Worm (Caenorhabditis elegans) whole organism, L4/young adult: ENCODE data around the gene dgk-5.
A peak's percentile ranks its signal among the peaks of the same experiment; 100 is the strongest.

ENCODE experiments used
- W03F9.2 ChIP-seq: fragments of 150-350 bp; optimal IDR thresholded peaks from 2 replicates; lab custom pipeline; 2014; ENCODE audit warnings: missing biosample characterization, missing genetic modification characterization
- dao-5 ChIP-seq: sonication (generic microtip); optimal IDR thresholded peaks from 2 replicates; lab custom pipeline; 2016; ENCODE audit warnings: missing genotype, missing genetic modification characterization, moderate library complexity, missing compliant biosample characterization
- him-1 ChIP-seq: sonication (generic microtip); optimal IDR thresholded peaks from 2 replicates; lab custom pipeline; 2016; ENCODE audit warnings: missing genotype, missing genetic modification reagents, missing genetic modification characterization, missing compliant biosample characterization

Gene dgk-5

DNA sequence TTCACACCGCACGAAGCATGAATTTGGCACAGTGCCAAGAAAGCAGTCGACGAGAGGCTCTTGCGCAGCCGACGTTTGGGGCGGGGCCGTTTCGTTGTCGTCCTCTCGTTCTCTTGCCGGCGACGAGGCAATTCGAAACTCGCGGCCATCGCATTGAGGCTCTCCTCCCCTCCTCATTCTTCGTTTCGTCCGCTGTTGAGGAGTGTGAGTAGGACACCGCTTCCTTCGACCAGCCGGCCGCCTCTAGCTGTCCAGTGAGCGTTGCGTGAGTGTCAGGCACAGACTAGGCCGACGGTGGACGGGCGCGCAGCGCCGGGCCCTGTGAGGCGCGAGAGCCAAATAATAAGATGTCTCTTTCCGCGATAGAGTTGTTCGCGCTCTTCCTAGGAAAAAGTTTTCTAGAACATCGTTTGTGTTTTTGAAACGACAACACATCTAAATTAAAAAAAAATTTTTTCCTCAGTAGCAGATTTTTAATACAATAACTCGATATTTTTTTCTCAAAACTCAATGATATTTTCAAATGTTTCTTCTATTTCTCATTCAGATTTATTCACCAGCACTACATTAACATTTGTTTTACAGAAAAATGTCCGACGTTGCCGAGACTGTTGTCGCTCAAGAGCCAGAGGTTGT is 21.1 kb upstream of the dgk-5 start, which contains the start of the genes T28D9.11 and T28D9.1:
T28D9.11 (minus strand) TSS at position 177 of the 636 bp plus-strand sequence.
T28D9.1 (plus strand) TSS at position 586 of the 636 bp plus-strand sequence.
- TF ChIP-seq him-1 (tag; lab: Kevin White, UChicago) (peak; percentile 63), dao-5 (tag; lab: Kevin White, UChicago) (no peak)

DNA sequence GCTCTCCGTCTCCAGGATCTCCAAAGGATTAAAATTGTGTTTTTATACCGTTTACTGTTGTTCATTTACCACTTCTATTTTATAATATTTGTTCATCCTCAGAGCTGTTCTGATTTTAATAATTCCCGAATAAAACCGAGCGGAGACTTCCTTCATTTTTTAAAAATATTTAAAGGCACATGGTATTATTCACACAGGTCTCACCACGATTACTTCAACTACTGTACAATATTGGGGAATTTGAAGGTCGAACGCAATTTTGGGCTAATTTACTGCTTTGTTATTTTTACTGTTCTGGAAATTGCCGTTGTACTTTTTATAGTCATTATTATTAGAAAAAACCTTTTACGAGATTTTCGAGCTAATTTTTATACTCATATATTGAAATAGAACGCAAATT is 20.3 kb upstream of the dgk-5 start:
- TF ChIP-seq him-1 (tag; lab: Kevin White, UChicago) (no peak), W03F9.2 (tag; lab: Kevin White, UChicago) (no peak), dao-5 (tag; lab: Kevin White, UChicago) (no peak)

DNA sequence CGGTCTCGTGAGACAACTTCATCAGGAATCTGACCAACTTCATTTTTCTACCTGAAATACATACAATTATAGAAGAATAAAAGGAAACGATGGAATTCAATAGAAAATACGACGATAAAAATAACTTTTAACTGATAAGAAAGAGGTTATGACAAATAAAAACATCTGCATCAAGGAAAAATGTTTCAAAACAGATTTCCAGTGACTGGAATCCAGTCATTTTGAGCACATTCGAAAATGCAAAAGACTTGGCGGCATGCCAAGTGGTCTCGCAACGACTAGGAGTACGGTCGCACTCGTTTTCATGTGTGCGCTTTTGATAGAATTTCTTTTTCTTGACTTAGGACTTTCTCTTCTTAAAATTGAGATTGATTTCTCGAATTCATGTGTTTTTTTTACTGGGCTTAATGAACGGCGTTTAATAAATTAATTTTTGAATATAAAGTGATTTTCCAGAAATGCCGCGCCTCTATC is 18.9 kb upstream of the dgk-5 start, which contains the start of the genes snr-3 and rsp-5:
snr-3 (minus strand) TSS at position 51 of the 474 bp plus-strand sequence.
rsp-5 (plus strand) TSS at position 455 of the 474 bp plus-strand sequence.
- TF ChIP-seq dao-5 (tag; lab: Kevin White, UChicago) = no peak
- peak; percentile 70 for TF ChIP-seq W03F9.2 (tag; lab: Kevin White, UChicago)
- peak; percentile 7 for TF ChIP-seq him-1 (tag; lab: Kevin White, UChicago)

DNA sequence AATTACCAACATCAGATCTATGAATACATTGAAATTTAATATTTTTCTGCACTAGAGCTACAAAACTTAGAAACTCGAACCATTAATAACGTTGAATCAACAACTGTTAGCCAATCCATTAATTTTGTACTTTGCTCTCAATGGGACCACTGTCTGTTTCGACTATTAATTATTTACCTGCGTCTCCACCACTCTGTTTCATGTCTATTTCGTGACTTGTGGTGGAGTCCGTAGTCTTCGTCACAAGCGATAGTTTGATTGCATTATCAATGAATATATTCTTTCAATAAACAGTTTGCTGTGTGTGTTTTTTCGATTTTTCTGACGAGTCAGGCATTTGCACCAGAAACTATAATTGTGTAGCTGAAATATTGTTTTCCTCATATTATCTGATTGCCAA is 15.5 kb upstream of the dgk-5 start:
- no peak for TF ChIP-seq him-1 (tag; lab: Kevin White, UChicago)
- no peak for TF ChIP-seq W03F9.2 (tag; lab: Kevin White, UChicago)
- TF ChIP-seq dao-5 (tag; lab: Kevin White, UChicago) = no peak

DNA sequence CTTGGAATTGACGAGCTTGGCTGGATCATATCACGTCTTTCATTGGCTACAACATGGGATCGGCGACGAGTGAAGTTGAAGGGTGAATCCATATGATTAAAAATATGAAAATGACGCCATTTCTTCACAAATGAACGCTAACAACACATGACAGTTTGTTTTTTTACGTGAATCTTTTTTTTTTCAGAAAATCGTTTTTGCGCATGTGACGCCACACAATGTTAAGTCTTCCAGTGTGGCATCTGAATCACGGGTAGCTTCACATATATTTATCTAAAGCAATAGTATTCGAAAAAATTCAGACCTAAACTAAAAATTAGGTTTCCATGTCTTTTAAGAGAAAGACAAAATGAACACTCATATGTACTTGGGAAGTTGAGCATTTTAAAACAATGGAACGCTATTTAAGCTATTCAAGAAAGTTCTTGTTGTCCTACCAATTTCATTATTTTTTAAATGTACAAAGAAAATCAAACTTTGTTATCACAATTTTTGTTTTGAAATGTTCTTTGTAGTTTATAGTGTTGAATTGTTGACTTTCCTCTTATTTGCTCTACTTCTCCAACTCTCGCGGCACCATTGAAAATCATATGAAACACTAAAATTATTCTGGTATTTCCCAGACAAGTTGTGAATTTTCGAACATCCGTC is 14.1 kb upstream of the dgk-5 start, which contains the start of the genes lido-16 and plpp-1.2:
lido-16 (minus strand) TSS at position 101 of the 651 bp plus-strand sequence.
plpp-1.2 (plus strand) TSS at position 601 of the 651 bp plus-strand sequence.
- TF ChIP-seq W03F9.2 (tag; lab: Kevin White, UChicago) = no peak
- no peak for TF ChIP-seq dao-5 (tag; lab: Kevin White, UChicago)
- no peak for TF ChIP-seq him-1 (tag; lab: Kevin White, UChicago)

DNA sequence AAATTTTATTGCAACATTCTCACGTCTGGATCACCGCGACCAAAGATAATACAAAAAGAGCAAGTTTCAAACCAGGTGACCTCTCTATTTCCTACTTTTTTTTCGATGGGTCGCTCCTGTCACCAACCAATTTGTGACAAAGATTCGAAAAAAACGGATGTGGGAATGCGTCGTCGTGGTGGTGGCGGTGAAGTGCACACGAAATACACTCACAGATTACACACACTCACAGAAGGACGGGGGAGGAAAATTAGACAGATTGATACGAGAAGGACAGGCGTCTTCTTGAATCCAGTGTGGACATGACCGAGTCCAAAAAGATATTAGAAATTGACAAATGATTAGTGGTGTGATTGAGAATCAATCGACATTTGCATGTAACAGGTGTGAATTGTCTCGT is 11.9 kb upstream of the dgk-5 start:
- TF ChIP-seq him-1 (tag; lab: Kevin White, UChicago) (no peak), dao-5 (tag; lab: Kevin White, UChicago) (no peak), W03F9.2 (tag; lab: Kevin White, UChicago) (no peak)

DNA sequence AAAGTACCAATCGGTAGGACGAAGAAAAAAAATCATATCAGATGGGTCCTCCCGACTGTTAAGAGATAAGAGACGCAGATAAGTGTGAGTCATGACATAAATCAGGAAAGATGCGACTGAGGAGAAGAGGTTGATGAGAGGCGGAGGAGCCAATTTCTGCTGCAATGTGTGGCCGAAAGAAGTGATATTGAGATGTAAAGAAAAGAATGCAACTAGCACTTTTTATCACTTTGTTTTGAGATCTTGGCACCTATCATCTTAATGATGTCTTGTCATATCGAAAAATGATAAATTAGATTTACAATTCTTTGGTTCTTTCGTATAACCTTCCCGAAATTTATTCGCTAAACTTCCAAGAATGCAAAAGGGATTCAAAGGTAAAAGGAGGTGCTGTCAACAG is 11.2 kb upstream of the dgk-5 start, which contains the start of gene del-10:
del-10 (minus strand) TSS at position 24 of the 400 bp plus-strand sequence.
- TF ChIP-seq dao-5 (tag; lab: Kevin White, UChicago) (no peak), him-1 (tag; lab: Kevin White, UChicago) (no peak), W03F9.2 (tag; lab: Kevin White, UChicago) (no peak)

DNA sequence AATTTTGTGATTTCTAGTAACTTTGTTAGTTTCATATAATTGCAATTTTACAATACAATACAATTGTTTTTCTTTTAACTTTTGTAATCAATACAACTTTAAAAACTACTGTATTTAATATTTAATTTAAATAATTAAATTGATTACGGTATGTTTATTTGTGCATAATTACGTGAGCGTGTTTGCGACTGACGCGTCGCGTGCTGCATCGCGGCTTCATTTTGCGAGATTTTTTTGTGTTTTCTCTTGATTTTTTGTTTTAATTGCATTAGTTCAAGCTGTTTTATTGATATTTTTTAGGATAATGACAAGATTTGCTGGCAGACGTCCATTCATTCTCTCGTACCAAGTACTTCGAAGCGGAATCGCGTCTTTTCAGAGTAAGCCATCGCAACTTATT is 5.8 kb upstream of the dgk-5 start, which contains the start of gene T28D9.4:
T28D9.4 (plus strand) TSS at position 301 of the 400 bp plus-strand sequence.
- no peak for TF ChIP-seq him-1 (tag; lab: Kevin White, UChicago)
- no peak for TF ChIP-seq W03F9.2 (tag; lab: Kevin White, UChicago)
- TF ChIP-seq dao-5 (tag; lab: Kevin White, UChicago) = no peak

DNA sequence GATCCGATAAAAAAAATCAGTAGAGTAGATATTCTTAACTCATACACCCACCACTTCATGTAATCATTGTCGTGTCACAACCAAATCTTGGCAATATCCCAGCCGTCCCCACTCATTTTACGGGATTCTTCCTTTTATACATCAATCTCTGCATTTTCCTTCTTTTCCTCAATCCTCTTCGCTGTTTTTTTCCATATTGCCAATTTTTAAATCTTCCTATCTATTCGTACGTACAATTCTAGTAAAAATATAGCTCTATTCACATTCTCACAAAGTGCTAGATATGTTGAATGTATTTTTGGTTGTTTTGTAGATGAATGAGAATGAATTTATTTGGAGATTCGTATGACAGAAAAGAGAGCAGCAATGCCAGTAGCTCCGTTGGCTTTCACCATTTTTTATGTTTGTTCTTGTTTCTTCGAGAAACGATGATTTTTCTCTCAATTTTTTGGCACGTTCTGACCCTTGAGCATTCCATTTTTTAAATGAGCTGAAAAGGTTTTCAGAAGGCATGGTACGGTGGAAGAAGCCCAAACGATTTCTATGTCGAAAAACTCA is 4.4 kb upstream of the dgk-5 start, which contains the start of gene T28D9.16:
T28D9.16 (plus strand) TSS at position 508 of the 558 bp plus-strand sequence.
- no peak for TF ChIP-seq him-1 (tag; lab: Kevin White, UChicago)
- TF ChIP-seq dao-5 (tag; lab: Kevin White, UChicago) = no peak
- no peak for TF ChIP-seq W03F9.2 (tag; lab: Kevin White, UChicago)

DNA sequence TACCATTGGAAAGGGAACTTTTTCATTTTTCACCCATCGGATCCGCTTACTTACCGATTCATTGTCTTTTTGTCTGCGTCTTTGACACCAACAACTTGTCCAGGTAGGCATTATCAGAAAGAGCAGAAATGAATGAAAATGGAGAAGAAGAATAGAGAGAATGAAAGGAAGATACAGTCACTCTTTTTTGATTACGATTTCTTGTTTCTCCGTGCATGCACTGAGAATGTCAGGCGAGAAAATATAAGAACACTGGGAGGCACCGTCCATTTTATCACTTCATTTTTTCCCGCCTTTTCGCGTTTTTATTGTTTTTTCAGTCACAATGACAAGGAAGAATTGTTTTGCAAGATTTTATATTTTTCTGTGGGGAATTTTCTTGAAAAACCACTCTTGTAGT is 1.5 kb downstream of the dgk-5 start:
- TF ChIP-seq W03F9.2 (tag; lab: Kevin White, UChicago) (no peak), him-1 (tag; lab: Kevin White, UChicago) (no peak), dao-5 (tag; lab: Kevin White, UChicago) (no peak)

DNA sequence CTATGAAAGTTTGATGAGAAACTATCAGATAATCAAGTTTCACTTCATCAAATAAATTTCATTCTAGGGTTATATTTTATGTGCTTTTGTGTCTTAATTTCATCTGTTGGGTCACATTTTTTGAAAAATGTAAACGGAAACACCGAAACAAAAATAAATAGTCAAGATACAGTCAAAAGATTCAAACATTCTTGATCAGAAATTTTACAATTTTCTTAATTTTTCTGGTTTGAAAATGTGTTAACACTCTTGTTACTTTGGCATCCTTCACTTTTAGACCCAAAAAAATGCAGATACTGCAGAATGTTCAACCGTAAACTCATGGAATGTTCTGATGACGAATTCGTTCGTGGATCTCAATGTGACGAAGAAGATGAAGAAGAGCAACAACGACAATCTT is 16.2 kb downstream of the dgk-5 start, which contains the start of gene aptf-1:
aptf-1 (plus strand) TSS at position 301 of the 400 bp plus-strand sequence.
- TF ChIP-seq W03F9.2 (tag; lab: Kevin White, UChicago) (no peak), dao-5 (tag; lab: Kevin White, UChicago) (no peak), him-1 (tag; lab: Kevin White, UChicago) (no peak)

DNA sequence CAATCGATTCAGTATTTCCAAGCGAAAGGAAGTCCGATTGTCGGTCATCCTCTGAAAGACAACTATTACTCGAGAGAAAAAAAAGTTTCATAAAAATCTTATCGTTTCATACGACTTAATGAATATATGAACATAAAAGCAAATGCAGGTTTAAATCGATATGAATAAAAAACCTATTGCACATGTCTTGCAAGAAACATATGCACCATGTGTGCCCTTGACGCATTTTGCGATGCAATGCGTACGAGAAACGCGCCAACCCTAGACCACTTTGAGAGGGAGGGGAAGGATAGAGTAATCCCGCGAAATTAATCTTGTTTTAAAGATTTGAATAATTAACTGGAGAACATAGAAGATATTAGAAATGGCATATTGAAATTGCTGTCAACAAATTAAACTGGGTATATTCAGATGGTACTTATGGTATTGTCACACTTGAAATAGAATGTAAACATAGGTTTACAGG is 17.5 kb downstream of the dgk-5 start, which contains the start of gene atg-16.2:
atg-16.2 (minus strand) TSS at position 51 of the 466 bp plus-strand sequence.
- TF ChIP-seq W03F9.2 (tag; lab: Kevin White, UChicago) (peak; percentile 17), him-1 (tag; lab: Kevin White, UChicago) (no peak)
